Fruit fly (Drosophila melanogaster): ENCODE data around the gene CG2258.

The CG2258 gene

DNA sequence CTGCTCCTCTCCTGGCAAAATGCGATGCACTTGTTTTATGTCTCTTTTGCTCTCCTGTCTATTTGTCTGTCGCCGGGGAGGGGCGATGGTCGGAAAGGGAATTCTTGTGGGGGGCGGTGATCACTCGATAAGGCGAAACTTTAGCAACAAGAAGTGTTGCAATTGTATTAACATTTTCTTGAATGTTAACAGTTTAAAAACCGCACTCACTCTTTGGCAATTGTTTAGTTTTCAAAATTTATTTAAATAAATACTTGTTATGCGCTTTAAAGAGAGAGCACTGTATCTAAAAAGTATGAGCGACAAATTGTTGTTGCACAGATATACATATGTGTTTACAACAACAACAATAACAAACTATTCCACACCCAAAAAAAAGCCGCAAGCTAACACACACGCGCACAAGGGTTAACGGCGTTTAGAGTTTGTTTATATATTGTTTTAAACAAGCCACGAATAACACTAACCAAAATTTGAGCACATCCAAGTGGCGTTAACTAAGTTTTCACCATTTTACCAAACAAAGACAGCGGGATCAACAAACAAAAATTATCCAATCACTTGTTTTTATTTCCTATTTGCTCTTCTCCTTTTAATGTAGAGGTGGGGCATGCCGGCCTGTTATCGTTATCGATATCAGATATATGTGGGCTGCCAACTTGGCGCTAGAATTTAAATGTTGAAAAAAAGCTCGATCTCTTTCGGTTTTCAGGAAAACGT is at the start of gene CG2258 (continued):
- TF ChIP-seq Dll (GFP tag; IDR thresholded peaks at IDR 0.05; ENCODE audit: partially characterized antibody) = no peak
- TF ChIP-seq CG9817 (tag; optimal IDR thresholded peaks at IDR 0.05) = peak; percentile 89
- TF ChIP-seq Vsx1 (GFP tag; optimal IDR thresholded peaks at IDR 0.05) = peak; percentile 67
- TF ChIP-seq kah (GFP tag; optimal IDR thresholded peaks at IDR 0.05) = peak; percentile 60
- TF ChIP-seq BtbVII (GFP tag; optimal IDR thresholded peaks at IDR 0.05) = peak; percentile 83
- TF ChIP-seq da (GFP tag; optimal IDR thresholded peaks at IDR 0.05) = no peak
- no peak for TF ChIP-seq CG17186 (GFP tag; optimal IDR thresholded peaks at IDR 0.05)
- TF ChIP-seq ind (GFP tag; optimal IDR thresholded peaks at IDR 0.05) = peak; percentile 87
- TF ChIP-seq CG14667 (GFP tag; IDR thresholded peaks at IDR 0.05) = peak; percentile 85
- TF ChIP-seq H15 (GFP tag; IDR thresholded peaks at IDR 0.05) = peak; percentile 84
- peak; percentile 74; the same call in 1 of the 3 replicates for TF ChIP-seq CG6175 (GFP tag; IDR thresholded peaks at IDR 0.05)
- TF ChIP-seq Xbp1 (GFP tag; optimal IDR thresholded peaks at IDR 0.05) = peak; percentile 87
- TF ChIP-seq sc (optimal IDR thresholded peaks at IDR 0.05) = no peak
- peak; percentile 71 for TF ChIP-seq sc (GFP tag; optimal IDR thresholded peaks at IDR 0.05)
- peak; percentile 68; the same call in 1 of the 2 replicates for TF ChIP-seq MBD-R2 (GFP tag; IDR thresholded peaks at IDR 0.05)
- TF ChIP-seq tio (GFP tag; optimal IDR thresholded peaks at IDR 0.05) = peak; percentile 71
- no peak; the same call in 1 of the 2 replicates for TF ChIP-seq sens-2 (GFP tag; IDR thresholded peaks at IDR 0.05)
- peak; percentile 77 for TF ChIP-seq ttk (GFP tag; IDR thresholded peaks at IDR 0.05)
- peak; percentile 86 for TF ChIP-seq zfh1 (GFP tag; IDR thresholded peaks at IDR 0.05)
- no peak for TF ChIP-seq pum (GFP tag; optimal IDR thresholded peaks at IDR 0.05)
- no peak for TF ChIP-seq hth (optimal IDR thresholded peaks at IDR 0.05)
- peak; percentile 66 for TF ChIP-seq her (GFP tag; optimal IDR thresholded peaks at IDR 0.05)
- TF ChIP-seq Ptx1 (GFP tag; IDR thresholded peaks at IDR 0.05) = peak; percentile 91
- peak; percentile 70 for TF ChIP-seq maf-S (GFP tag; optimal IDR thresholded peaks at IDR 0.05)
- no peak for TF ChIP-seq yki (optimal IDR thresholded peaks at IDR 0.05)
- TF ChIP-seq CG31365 (tag; optimal IDR thresholded peaks at IDR 0.05) = peak; percentile 53
- peak; percentile 69 for TF ChIP-seq CG6765 (GFP tag; optimal IDR thresholded peaks at IDR 0.05)
- TF ChIP-seq ranshi (GFP tag; IDR thresholded peaks at IDR 0.05) = peak; percentile 89
- peak; percentile 7 for TF ChIP-seq CTCF (GFP tag; optimal IDR thresholded peaks at IDR 0.05)
- TF ChIP-seq Mrtf (GFP tag; IDR thresholded peaks at IDR 0.05) = peak; percentile 80
- TF ChIP-seq mam (GFP tag; optimal IDR thresholded peaks at IDR 0.05) = peak; percentile 17
- TF ChIP-seq Usf (GFP tag; optimal IDR thresholded peaks at IDR 0.05) = peak; percentile 37
- peak; percentile 79 for TF ChIP-seq twi (tag; optimal IDR thresholded peaks at IDR 0.05)
- no peak for TF ChIP-seq lov (optimal IDR thresholded peaks at IDR 0.05)
- TF ChIP-seq lov (GFP tag; IDR thresholded peaks at IDR 0.05) = peak; percentile 82
- peak; percentile 58 for TF ChIP-seq Rx (GFP tag; IDR thresholded peaks at IDR 0.05)
- TF ChIP-seq Tbp (GFP tag; optimal IDR thresholded peaks at IDR 0.05) = no peak
- TF ChIP-seq ap (GFP tag; IDR thresholded peaks at IDR 0.05) = peak; percentile 80
- peak; percentile 75 for TF ChIP-seq CG3407 (GFP tag; optimal IDR thresholded peaks at IDR 0.05)
- peak; percentile 45 for TF ChIP-seq Bdp1 (GFP tag; optimal IDR thresholded peaks at IDR 0.05)
- TF ChIP-seq tin (GFP tag; optimal IDR thresholded peaks at IDR 0.05) = peak; percentile 83
- TF ChIP-seq sqz (GFP tag; optimal IDR thresholded peaks at IDR 0.05) = peak; percentile 82
- TF ChIP-seq CG17912 (GFP tag; optimal IDR thresholded peaks at IDR 0.05) = peak; percentile 22
- peak; percentile 71 for TF ChIP-seq CG4360 (GFP tag; IDR thresholded peaks at IDR 0.05)
- peak; percentile 78 for TF ChIP-seq odd (GFP tag; optimal IDR thresholded peaks at IDR 0.05)
- TF ChIP-seq Hmr (GFP tag; optimal IDR thresholded peaks at IDR 0.05) = peak; percentile 85
- TF ChIP-seq CG14050 (GFP tag; IDR thresholded peaks at IDR 0.05) = peak; percentile 74
- peak; percentile 73 for TF ChIP-seq B-H1 (GFP tag; IDR thresholded peaks at IDR 0.05)
- TF ChIP-seq abd-A (tag; optimal IDR thresholded peaks at IDR 0.05) = no peak
- TF ChIP-seq NC2β (GFP tag; optimal IDR thresholded peaks at IDR 0.05) = peak; percentile 39
- peak; percentile 66 for TF ChIP-seq Hand (GFP tag; optimal IDR thresholded peaks at IDR 0.05)
- peak; percentile 86 for TF ChIP-seq CG11456 (GFP tag; IDR thresholded peaks at IDR 0.05)
- peak; percentile 7 for TF ChIP-seq TFAM (GFP tag; optimal IDR thresholded peaks at IDR 0.05)

All from whole organism, embryonic.